Worm (Caenorhabditis elegans) whole organism, L4 larva: Measurements from ENCODE around the gene srbc-7.

Experiments
- F49E8.2 ChIP-seq: sonication (generic microtip); optimal IDR thresholded peaks from 2 replicates; lab custom pipeline; 2016; ENCODE audit warnings: missing compliant biosample characterization, mild to moderate bottlenecking, missing genetic modification characterization, borderline replicate concordance
- R02D3.7 ChIP-seq: fragments of 150-350 bp; sonication (generic microtip); optimal IDR thresholded peaks from 3 replicates; lab custom pipeline; 2014; ENCODE audit warnings: missing biosample characterization, missing genetic modification characterization
- T20F7.1 ChIP-seq: fragments of 200-800 bp; sonication (Bioruptor generic); optimal IDR thresholded peaks from 2 replicates; lab custom pipeline; 2018; ENCODE audit warnings: mild to moderate bottlenecking, missing genetic modification characterization, missing compliant biosample characterization
- T26A8.4 ChIP-seq: fragments of 200-800 bp; sonication (Bioruptor generic); IDR thresholded peaks from 2 replicates; pipeline ENCODE4 v1.3.6; 2022; ENCODE audit warnings: missing genetic modification characterization, missing compliant biosample characterization
- Y5F2A.4 ChIP-seq: fragments of 200-800 bp; sonication (Bioruptor generic); optimal IDR thresholded peaks from 2 replicates; lab custom pipeline; 2018; ENCODE audit warnings: mild to moderate bottlenecking, missing genetic modification characterization, missing compliant biosample characterization
- ZK337.2 ChIP-seq: fragments of 200-800 bp; sonication (Bioruptor generic); IDR thresholded peaks from 2 replicates; pipeline ENCODE4 v1.3.6; 2022; ENCODE audit warnings: missing genetic modification reagents, missing genetic modification characterization, missing compliant biosample characterization
- ZK546.5 ChIP-seq, 2 experiments: sonication (generic microtip); optimal IDR thresholded peaks; 2 replicates each; lab custom pipeline; 2017; ENCODE audit warnings: missing biosample characterization in 2 of 2, missing genetic modification characterization in 2 of 2
- aha-1 ChIP-seq: fragments of 150-350 bp; peaks from one replicate; lab custom pipeline; 2014; ENCODE audit warnings: missing biosample characterization, missing genetic modification characterization
- arid-1 ChIP-seq: fragments of 200-800 bp; sonication (Bioruptor generic); conservative IDR thresholded peaks from 2 replicates; pipeline ENCODE4 v1.3.6; 2022; ENCODE audit warnings: missing genetic modification reagents, missing genetic modification characterization, missing compliant biosample characterization
- attf-4 ChIP-seq: sonication (generic microtip); optimal IDR thresholded peaks from 3 replicates; lab custom pipeline; 2017; ENCODE audit warnings: missing biosample characterization, missing genetic modification characterization
- ceh-28 ChIP-seq: fragments of 150-350 bp; optimal IDR thresholded peaks from 2 replicates; lab custom pipeline; 2014; ENCODE audit warnings: missing biosample characterization, missing genetic modification reagents, missing genetic modification characterization
- ceh-32 ChIP-seq: sonication (generic microtip); optimal IDR thresholded peaks from 2 replicates; lab custom pipeline; 2016; ENCODE audit warnings: mild to moderate bottlenecking, missing genetic modification characterization, missing compliant biosample characterization; ENCODE audit not compliant: poor library complexity
- ceh-62 ChIP-seq: sonication (generic microtip); optimal IDR thresholded peaks from 2 replicates; lab custom pipeline; 2017; ENCODE audit warnings: missing biosample characterization, missing genetic modification characterization
- cey-2 ChIP-seq: sonication (generic microtip); optimal IDR thresholded peaks from 3 replicates; lab custom pipeline; 2017; ENCODE audit warnings: missing genetic modification characterization, mild to moderate bottlenecking, missing compliant biosample characterization, antibody characterized with exemption, borderline replicate concordance; ENCODE audit not compliant: insufficient read depth
- daf-19 ChIP-seq: fragments of 200-800 bp; sonication (Bioruptor generic); conservative IDR thresholded peaks from 2 replicates; pipeline ENCODE4 v1.3.6; 2022; ENCODE audit warnings: missing genetic modification characterization, missing compliant biosample characterization
- daf-8 ChIP-seq: fragments of 200-800 bp; sonication (Bioruptor generic); IDR thresholded peaks from 2 replicates; pipeline ENCODE4 v1.3.6; 2022; ENCODE audit warnings: missing genetic modification characterization, missing compliant biosample characterization
- duxl-1 ChIP-seq: sonication (generic microtip); optimal IDR thresholded peaks from 2 replicates; lab custom pipeline; 2016; ENCODE audit warnings: mild to moderate bottlenecking, missing genetic modification characterization, moderate library complexity, missing compliant biosample characterization; ENCODE audit not compliant: poor library complexity
- egl-27 ChIP-seq: sonication (generic microtip); optimal IDR thresholded peaks from 3 replicates; lab custom pipeline; 2017; ENCODE audit warnings: missing biosample characterization, missing genetic modification reagents, missing genetic modification characterization
- fos-1 ChIP-seq: fragments of 150-350 bp; optimal IDR thresholded peaks from 2 replicates; lab custom pipeline; 2014; ENCODE audit warnings: missing biosample characterization, missing genetic modification characterization
- jun-1 ChIP-seq: fragments of 150-350 bp; optimal IDR thresholded peaks from 2 replicates; lab custom pipeline; 2014; ENCODE audit warnings: missing biosample characterization, missing genetic modification reagents, missing genetic modification characterization
- lin-13 ChIP-seq: fragments of 150-350 bp; optimal IDR thresholded peaks from 2 replicates; lab custom pipeline; 2014; ENCODE audit warnings: missing biosample characterization, missing genetic modification reagents, missing genetic modification characterization
- lin-15B ChIP-seq: fragments of 150-350 bp; sonication (generic microtip); optimal IDR thresholded peaks from 3 replicates; lab custom pipeline; 2014; ENCODE audit warnings: missing biosample characterization, missing genetic modification characterization
- lin-39 ChIP-seq: fragments of 150-350 bp; optimal IDR thresholded peaks from 2 replicates; lab custom pipeline; 2014; ENCODE audit warnings: missing biosample characterization, missing genetic modification reagents, missing genetic modification characterization
- lsy-2 ChIP-seq, 2 experiments: fragments of 150-350 bp in 1 of 2; sonication (generic microtip) in 1 of 2; optimal IDR thresholded peaks; 2 replicates each; lab custom pipeline; 2014 to 2017; ENCODE audit warnings: missing biosample characterization in 2 of 2, missing genetic modification characterization in 2 of 2
- mdt-29 ChIP-seq: fragments of 200-800 bp; sonication (Bioruptor generic); IDR thresholded peaks from 2 replicates; pipeline ENCODE4 v1.3.6; 2022; ENCODE audit warnings: missing genetic modification reagents, missing genetic modification characterization, missing compliant biosample characterization
- nhr-10 ChIP-seq: fragments of 150-350 bp; optimal IDR thresholded peaks from 2 replicates; lab custom pipeline; 2014; ENCODE audit warnings: missing biosample characterization, missing genetic modification characterization
- nhr-111 ChIP-seq: fragments of 200-800 bp; sonication (Bioruptor generic); optimal IDR thresholded peaks from 2 replicates; lab custom pipeline; 2018; ENCODE audit warnings: mild to moderate bottlenecking, missing genetic modification characterization, missing compliant biosample characterization
- nhr-25 ChIP-seq: sonication (generic microtip); optimal IDR thresholded peaks from 2 replicates; lab custom pipeline; 2017; ENCODE audit warnings: missing genetic modification characterization, mild to moderate bottlenecking, missing compliant biosample characterization, antibody characterized with exemption, moderate library complexity, borderline replicate concordance; ENCODE audit not compliant: insufficient read depth
- nhr-28 ChIP-seq: fragments of 150-350 bp; optimal IDR thresholded peaks from 2 replicates; lab custom pipeline; 2014; ENCODE audit warnings: missing biosample characterization, missing genetic modification characterization
- nhr-6 ChIP-seq: fragments of 150-350 bp; optimal IDR thresholded peaks from 2 replicates; lab custom pipeline; 2014; ENCODE audit warnings: missing biosample characterization, missing genetic modification characterization
- pha-4 ChIP-seq, 2 experiments: fragments of 150-350 bp in 1 of 2; fragments of 200-800 bp in 1 of 2; sonication (Bioruptor generic) in 1 of 2; IDR thresholded peaks in 1 of 2; optimal IDR thresholded peaks in 1 of 2; 2 replicates each; pipeline versions ENCODE4 v1.3.6 to Lab custom; 2014 to 2022; ENCODE audit warnings: missing genetic modification characterization in 2 of 2, missing genetic modification reagents in 2 of 2, missing biosample characterization in 1 of 2, missing compliant biosample characterization in 1 of 2
- pqm-1 ChIP-seq: sonication (generic microtip); optimal IDR thresholded peaks from 2 replicates; lab custom pipeline; 2017; ENCODE audit warnings: missing biosample characterization, missing genetic modification characterization
- set-16 ChIP-seq: fragments of 200-800 bp; sonication (Bioruptor generic); IDR thresholded peaks from 2 replicates; pipeline ENCODE4 v1.3.6; 2022; ENCODE audit warnings: missing genetic modification reagents, missing genetic modification characterization, missing compliant biosample characterization
- skn-1 ChIP-seq: fragments of 150-350 bp; optimal IDR thresholded peaks from 2 replicates; lab custom pipeline; 2014; ENCODE audit warnings: missing biosample characterization, missing genetic modification characterization
- snpc-1.2 ChIP-seq: fragments of 200-800 bp; sonication (Bioruptor generic); IDR thresholded peaks from 2 replicates; pipeline ENCODE4 v1.3.6; 2022; ENCODE audit warnings: missing genetic modification reagents, missing genetic modification characterization, missing compliant biosample characterization
- snpc-4 ChIP-seq: fragments of 150-350 bp; optimal IDR thresholded peaks from 2 replicates; lab custom pipeline; 2014; ENCODE audit warnings: missing biosample characterization, missing genetic modification characterization
- spr-3 ChIP-seq: fragments of 200-800 bp; sonication (Bioruptor generic); optimal IDR thresholded peaks from 2 replicates; lab custom pipeline; 2018; ENCODE audit warnings: mild to moderate bottlenecking, missing genetic modification characterization, missing compliant biosample characterization
- zag-1 ChIP-seq: fragments of 150-350 bp; optimal IDR thresholded peaks from 2 replicates; lab custom pipeline; 2014; ENCODE audit warnings: missing biosample characterization, missing genetic modification characterization
- zfp-2 ChIP-seq: sonication (generic microtip); optimal IDR thresholded peaks from 2 replicates; lab custom pipeline; 2016; ENCODE audit warnings: mild to moderate bottlenecking, missing genetic modification characterization, missing compliant biosample characterization
- zip-2 ChIP-seq: fragments of 150-350 bp; optimal IDR thresholded peaks from 2 replicates; lab custom pipeline; 2014; ENCODE audit warnings: missing biosample characterization, missing genetic modification characterization

The srbc-7 gene

ce11 chrV:7528816-7529215 is 41.4 kb upstream of the srbc-7 start, which contains the start of gene C54F6.5:
TSS of gene C54F6.5 (plus strand) at chrV:7529116.
- TF ChIP-seq daf-8 (GFP tag; lab: Robert Waterston, UW) (no peak), zag-1 (tag; lab: Kevin White, UChicago) (no peak), zip-2 (no peak), nhr-6 (tag; lab: Kevin White, UChicago) (no peak), duxl-1 (tag; lab: Kevin White, UChicago) (no peak), nhr-28 (tag; lab: Kevin White, UChicago) (no peak), lin-13 (GFP tag; lab: Kevin White, UChicago) (no peak), pha-4 (GFP tag; IDR thresholded peaks at IDR 0.05; lab: Robert Waterston, UW) (no peak), pha-4 (tag; optimal IDR thresholded peaks at IDR 0.05; lab: Kevin White, UChicago) (no peak), jun-1 (no peak), daf-19 (GFP tag; lab: Robert Waterston, UW) (no peak), set-16 (GFP tag; lab: Robert Waterston, UW) (no peak), egl-27 (tag; lab: Kevin White, UChicago) (no peak), zfp-2 (tag; lab: Kevin White, UChicago) (no peak), snpc-1.2 (GFP tag; lab: Robert Waterston, UW) (no peak), lsy-2 (tag; optimal IDR thresholded peaks at IDR 0.05; lab: Kevin White, UChicago) (no peak), nhr-111 (GFP tag; lab: Kevin White, UChicago) (no peak), ceh-28 (tag; lab: Kevin White, UChicago) (no peak)

DNA sequence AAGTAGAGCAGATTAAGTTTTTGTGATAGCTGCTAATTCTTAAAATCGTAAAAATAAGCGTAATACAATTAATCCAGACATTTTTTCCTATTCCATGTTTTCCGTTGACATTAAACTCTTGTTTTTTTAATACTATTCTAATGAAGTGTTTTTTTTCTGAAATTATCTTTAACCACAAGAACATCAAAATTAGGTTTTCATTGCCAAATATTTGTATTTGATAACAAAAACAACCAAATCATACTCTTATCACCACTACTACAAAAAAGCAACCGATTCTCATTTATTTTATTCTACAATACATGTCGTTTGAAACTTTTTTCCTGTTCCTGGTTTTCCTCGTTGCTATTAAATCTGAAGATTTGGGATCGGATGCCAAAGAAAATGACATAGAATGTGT is 39.7 kb upstream of the srbc-7 start, which contains the start of gene C54F6.17:
Gene C54F6.17 (plus strand): TSS at position 301 of the 400 bp plus-strand sequence.
- TF ChIP-seq nhr-28 (tag; lab: Kevin White, UChicago) (no peak), lin-15B (tag; lab: Kevin White, UChicago) (no peak), snpc-4 (tag; lab: Kevin White, UChicago) (no peak), nhr-25 (tag; lab: Kevin White, UChicago) (no peak), lin-39 (tag; lab: Kevin White, UChicago) (no peak), spr-3 (GFP tag; lab: Kevin White, UChicago) (no peak), T20F7.1 (GFP tag; lab: Kevin White, UChicago) (no peak), arid-1 (GFP tag; lab: Robert Waterston, UW) (no peak), ZK546.5 (tag; optimal IDR thresholded peaks at IDR 0.05; lab: Kevin White, UChicago) (no peak), mdt-29 (GFP tag; lab: Robert Waterston, UW) (no peak), ZK337.2 (GFP tag; lab: Robert Waterston, UW) (no peak), cey-2 (tag; lab: Kevin White, UChicago) (no peak), ceh-62 (tag; lab: Kevin White, UChicago) (no peak)

- no peak for TF ChIP-seq snpc-4 (tag; lab: Kevin White, UChicago)
- no peak for TF ChIP-seq F49E8.2
- TF ChIP-seq ceh-32, result no peak
- TF ChIP-seq attf-4 (tag; lab: Kevin White, UChicago), result no peak
- no peak for TF ChIP-seq daf-19 (GFP tag; lab: Robert Waterston, UW)
- TF ChIP-seq Y5F2A.4 (GFP tag; lab: Kevin White, UChicago), result no peak
- no peak for TF ChIP-seq ZK546.5 (tag; optimal IDR thresholded peaks at IDR 0.05; lab: Kevin White, UChicago)
- no peak for TF ChIP-seq pqm-1
- TF ChIP-seq aha-1 (tag; lab: Kevin White, UChicago), result no peak
- TF ChIP-seq T26A8.4, result no peak
- no peak for TF ChIP-seq fos-1 (tag; lab: Kevin White, UChicago)
- no peak for TF ChIP-seq R02D3.7 (tag; lab: Kevin White, UChicago)
- no peak for TF ChIP-seq spr-3 (GFP tag; lab: Kevin White, UChicago)
- no peak for TF ChIP-seq skn-1 (tag; lab: Kevin White, UChicago)
- TF ChIP-seq nhr-10 (tag; lab: Kevin White, UChicago), result no peak
Measured at ce11 chrV:7525695-7526094, 38.3 kb upstream of the srbc-7 start, which contains the start of gene C54F6.18. TSS of gene C54F6.18 (plus strand) at chrV:7525995.
